Worm (Caenorhabditis elegans) whole organism, L1 larva: ENCODE results near the gene osm-7.
A peak's percentile ranks its signal among the peaks of the same experiment; 100 is the strongest.

Experiments
- C34B4.2 ChIP-seq: sonication (generic microtip); optimal IDR thresholded peaks from 2 replicates; lab custom pipeline; 2017; ENCODE audit warnings: mild to moderate bottlenecking, missing genetic modification characterization, missing compliant biosample characterization
- F16B12.6 ChIP-seq: fragments of 150-350 bp; optimal IDR thresholded peaks from 2 replicates; lab custom pipeline; 2014; ENCODE audit warnings: missing biosample characterization, missing genetic modification characterization
- aha-1 ChIP-seq: fragments of 150-350 bp; optimal IDR thresholded peaks from 2 replicates; lab custom pipeline; 2014; ENCODE audit warnings: missing biosample characterization, missing genetic modification characterization
- aly-2 ChIP-seq: fragments of 150-350 bp; optimal IDR thresholded peaks from 2 replicates; lab custom pipeline; 2014; ENCODE audit warnings: missing biosample characterization, missing genetic modification characterization
- blmp-1 ChIP-seq: fragments of 150-350 bp; optimal IDR thresholded peaks from 2 replicates; lab custom pipeline; 2014; ENCODE audit warnings: missing biosample characterization, missing genetic modification characterization
- ceh-82 ChIP-seq, 3 experiments: fragments of 150-350 bp in 1 of 3; sonication (generic microtip) in 2 of 3; optimal IDR thresholded peaks; 2 replicates each; lab custom pipeline; 2014 to 2017; ENCODE audit warnings: missing biosample characterization in 3 of 3, missing genetic modification characterization in 3 of 3
- ceh-90 ChIP-seq: sonication (generic microtip); optimal IDR thresholded peaks from 2 replicates; lab custom pipeline; 2016; ENCODE audit warnings: missing genetic modification characterization, missing compliant biosample characterization
- ces-1 ChIP-seq: fragments of 150-350 bp; optimal IDR thresholded peaks from 2 replicates; lab custom pipeline; 2014; ENCODE audit warnings: missing biosample characterization, missing genetic modification reagents, missing genetic modification characterization
- efl-1 ChIP-seq, 4 experiments: fragments of 150-350 bp; optimal IDR thresholded peaks in 3 of 4; peaks in 1 of 4; 1 replicate in 1 of 4; 2 replicates in 3 of 4; lab custom pipeline; 2014; ENCODE audit warnings: missing biosample characterization in 2 of 4, missing genetic modification characterization in 2 of 4, missing genetic modification reagents in 2 of 4
- elt-3 ChIP-seq, 6 experiments: fragments of 150-350 bp in 1 of 6; sonication (generic microtip); optimal IDR thresholded peaks; 2 replicates each; lab custom pipeline; 2017 to 2018; ENCODE audit warnings: missing biosample characterization in 6 of 6, missing genetic modification characterization in 6 of 6, inconsistent platforms in 1 of 6
- fkh-8 ChIP-seq: sonication (generic microtip); optimal IDR thresholded peaks from 2 replicates; lab custom pipeline; 2016; ENCODE audit warnings: mild to moderate bottlenecking, missing genetic modification characterization, missing compliant biosample characterization
- hlh-4 ChIP-seq: sonication (generic microtip); optimal IDR thresholded peaks from 2 replicates; lab custom pipeline; 2016; ENCODE audit warnings: mild to moderate bottlenecking, missing genetic modification characterization, missing compliant biosample characterization
- lin-14 ChIP-seq: fragments of 200-800 bp; sonication (Bioruptor generic); optimal IDR thresholded peaks from 2 replicates; lab custom pipeline; 2018; ENCODE audit warnings: mild to moderate bottlenecking, missing genetic modification characterization, moderate library complexity, missing compliant biosample characterization
- lin-15B ChIP-seq: fragments of 150-350 bp; sonication (generic microtip); optimal IDR thresholded peaks from 3 replicates; lab custom pipeline; 2014; ENCODE audit warnings: missing biosample characterization, missing genetic modification characterization
- lin-35 ChIP-seq, 2 experiments: fragments of 150-350 bp; optimal IDR thresholded peaks; 2 replicates each; lab custom pipeline; 2014; ENCODE audit warnings: missing biosample characterization in 2 of 2, missing genetic modification characterization in 2 of 2, missing genetic modification reagents in 2 of 2
- lin-39 ChIP-seq: fragments of 150-350 bp; optimal IDR thresholded peaks from 2 replicates; lab custom pipeline; 2014; ENCODE audit warnings: missing biosample characterization, missing genetic modification reagents, missing genetic modification characterization
- mab-9 ChIP-seq: fragments of 200-800 bp; sonication (Bioruptor generic); IDR thresholded peaks from 2 replicates; pipeline ENCODE4 v1.3.6; 2022; ENCODE audit warnings: missing genetic modification reagents, missing genetic modification characterization, missing compliant biosample characterization
- nhr-11 ChIP-seq: fragments of 150-350 bp; optimal IDR thresholded peaks from 2 replicates; lab custom pipeline; 2014; ENCODE audit warnings: missing biosample characterization, missing genetic modification characterization
- nhr-12 ChIP-seq: sonication (generic microtip); optimal IDR thresholded peaks from 2 replicates; lab custom pipeline; 2017; ENCODE audit warnings: missing biosample characterization, missing genetic modification characterization
- nhr-47 ChIP-seq: sonication (generic microtip); optimal IDR thresholded peaks from 2 replicates; lab custom pipeline; 2016; ENCODE audit warnings: mild to moderate bottlenecking, missing genetic modification characterization, moderate library complexity, missing compliant biosample characterization
- nhr-71 ChIP-seq: sonication (generic microtip); optimal IDR thresholded peaks from 2 replicates; lab custom pipeline; 2016; ENCODE audit warnings: mild to moderate bottlenecking, missing genetic modification characterization, moderate library complexity, missing compliant biosample characterization
- nhr-77 ChIP-seq: fragments of 150-350 bp; optimal IDR thresholded peaks from 2 replicates; lab custom pipeline; 2014; ENCODE audit warnings: missing biosample characterization, missing genetic modification characterization
- nhr-85 ChIP-seq: sonication (generic microtip); peaks from one replicate; lab custom pipeline; 2016; ENCODE audit warnings: missing genetic modification characterization, inconsistent platforms, missing compliant biosample characterization
- pag-3 ChIP-seq: sonication (generic microtip); optimal IDR thresholded peaks from 2 replicates; lab custom pipeline; 2017; ENCODE audit warnings: missing genetic modification characterization, mild to moderate bottlenecking, missing compliant biosample characterization, antibody characterized with exemption, borderline replicate concordance; ENCODE audit not compliant: insufficient read depth
- snpc-4 ChIP-seq: fragments of 150-350 bp; optimal IDR thresholded peaks from 2 replicates; lab custom pipeline; 2014; ENCODE audit warnings: missing biosample characterization, missing genetic modification characterization
- snu-23 ChIP-seq: sonication (generic microtip); optimal IDR thresholded peaks from 2 replicates; lab custom pipeline; 2016; ENCODE audit warnings: missing genetic modification characterization, missing compliant biosample characterization
- sptf-1 ChIP-seq: fragments of 150-350 bp; optimal IDR thresholded peaks from 2 replicates; lab custom pipeline; 2014; ENCODE audit warnings: missing biosample characterization, missing genetic modification characterization
- swsn-7 ChIP-seq: sonication (generic microtip); optimal IDR thresholded peaks from 2 replicates; lab custom pipeline; 2016; ENCODE audit warnings: missing genetic modification characterization, missing compliant biosample characterization
- tlp-1 ChIP-seq: fragments of 150-350 bp; optimal IDR thresholded peaks from 2 replicates; lab custom pipeline; 2014; ENCODE audit warnings: missing biosample characterization, missing genetic modification characterization
- unc-62 ChIP-seq: fragments of 150-350 bp; optimal IDR thresholded peaks from 2 replicates; lab custom pipeline; 2014; ENCODE audit warnings: missing biosample characterization, missing genetic modification reagents, missing genetic modification characterization
- zag-1 ChIP-seq: fragments of 150-350 bp; optimal IDR thresholded peaks from 2 replicates; lab custom pipeline; 2014; ENCODE audit warnings: missing biosample characterization, missing genetic modification characterization
- ztf-4 ChIP-seq: fragments of 150-350 bp; optimal IDR thresholded peaks from 2 replicates; lab custom pipeline; 2014; ENCODE audit warnings: missing biosample characterization, missing genetic modification characterization

osm-7 gene

DNA sequence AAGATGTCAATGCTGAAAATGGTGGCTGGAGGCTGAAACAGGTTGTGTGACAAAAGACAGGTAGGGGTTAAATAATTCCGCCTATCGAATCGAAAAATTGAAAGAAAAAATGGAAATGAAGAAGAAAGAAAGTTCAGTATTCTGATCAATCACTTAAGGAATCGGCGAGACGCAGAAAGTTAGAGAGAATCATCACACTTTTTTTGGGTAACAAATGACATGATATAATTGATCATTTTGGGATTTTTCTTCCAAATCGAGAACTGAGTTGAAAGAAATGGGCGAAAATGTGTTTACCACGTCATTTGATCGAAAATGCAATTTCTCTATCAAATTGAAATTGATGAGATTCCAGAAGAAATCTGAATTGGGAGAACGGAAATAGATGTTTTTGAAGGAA lies 19.9 kb upstream of the osm-7 start:
- TF ChIP-seq snu-23 (peak; percentile 5), blmp-1 (tag; lab: Kevin White, UChicago) (peak; percentile 80), lin-35 (GFP tag; optimal IDR thresholded peaks at IDR 0.05; lab: Kevin White, UChicago) (peak in 1 of 2 experiments; percentile 24), elt-3 (tag; optimal IDR thresholded peaks at IDR 0.05; lab: Kevin White, UChicago) (peak in 1 of 6 experiments; percentile 33), nhr-85 (tag; lab: Kevin White, UChicago) (peak; percentile 58), zag-1 (tag; lab: Kevin White, UChicago) (no peak)
- TF ChIP-seq, all 84 proteins: peak for 5

DNA sequence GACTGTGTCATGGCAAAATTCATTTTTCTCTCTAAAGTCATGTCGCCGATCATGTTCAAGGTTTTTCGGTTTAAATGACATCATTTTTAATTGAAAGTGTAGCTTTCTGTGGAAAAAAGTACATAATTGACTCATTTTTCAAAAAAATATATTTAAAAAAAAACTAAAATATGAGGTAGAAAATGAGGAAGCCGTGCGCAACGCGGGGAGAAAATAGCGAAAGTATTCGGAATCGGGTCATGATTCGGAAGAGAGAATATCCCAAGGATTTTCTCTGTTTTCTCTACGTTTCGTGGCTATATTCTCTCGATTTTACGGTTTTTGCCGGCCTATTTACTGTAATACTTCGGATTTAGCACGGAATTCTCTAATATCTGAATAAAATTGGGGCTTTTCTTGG lies 15.3 kb upstream of the osm-7 start:
- peak; percentile 71 for TF ChIP-seq nhr-85 (tag; lab: Kevin White, UChicago)
- no peak for TF ChIP-seq nhr-77 (tag; lab: Kevin White, UChicago)
- TF ChIP-seq swsn-7 = no peak
- TF ChIP-seq elt-3 (tag; optimal IDR thresholded peaks at IDR 0.05; lab: Kevin White, UChicago) = peak in 1 of 6 experiments; percentile 44
- TF ChIP-seq hlh-4 (tag; lab: Kevin White, UChicago) = no peak
- TF ChIP-seq unc-62 (GFP tag; lab: Kevin White, UChicago) = no peak
- TF ChIP-seq pag-3 = no peak
- TF ChIP-seq ceh-90 (tag; lab: Kevin White, UChicago) = no peak
- TF ChIP-seq mab-9 (GFP tag; lab: Robert Waterston, UW) = no peak
- peak; percentile 99 for TF ChIP-seq blmp-1 (tag; lab: Kevin White, UChicago)
- TF ChIP-seq C34B4.2 (tag; lab: Kevin White, UChicago) = no peak
- TF ChIP-seq nhr-47 (tag; lab: Kevin White, UChicago) = no peak
- TF ChIP-seq, all 84 proteins: peak for 3

ce11 chrIII:13561233-13561632 lies 14.7 kb upstream of the osm-7 start:
- no peak for TF ChIP-seq unc-62 (GFP tag; lab: Kevin White, UChicago)
- TF ChIP-seq lin-35 (GFP tag; optimal IDR thresholded peaks at IDR 0.05; lab: Kevin White, UChicago) = no peak
- TF ChIP-seq sptf-1 = no peak
- TF ChIP-seq zag-1 (tag; lab: Kevin White, UChicago) = no peak
- TF ChIP-seq tlp-1 = no peak
- no peak for TF ChIP-seq efl-1 (optimal IDR thresholded peaks at IDR 0.05; lab: Kevin White, UChicago)
- no peak for TF ChIP-seq efl-1 (GFP tag; optimal IDR thresholded peaks at IDR 0.05 in 1 of 2; lab: Kevin White, UChicago)
- no peak for TF ChIP-seq snu-23
- no peak for TF ChIP-seq swsn-7
- no peak for TF ChIP-seq F16B12.6
- TF ChIP-seq ztf-4 = no peak
- no peak for TF ChIP-seq fkh-8
- TF ChIP-seq ces-1 (GFP tag; lab: Kevin White, UChicago) = no peak
- no peak for TF ChIP-seq ceh-82 (tag; optimal IDR thresholded peaks at IDR 0.05; lab: Kevin White, UChicago)

- no peak for TF ChIP-seq fkh-8
- peak; percentile 65 for TF ChIP-seq ztf-4
- peak; percentile 17 for TF ChIP-seq nhr-71 (tag; lab: Kevin White, UChicago)
- TF ChIP-seq aha-1 (tag; lab: Kevin White, UChicago) = no peak
- TF ChIP-seq hlh-4 (tag; lab: Kevin White, UChicago) = no peak
- TF ChIP-seq aly-2 = peak; percentile 11
- peak in 1 of 2 experiments; percentile 20 for TF ChIP-seq efl-1 (optimal IDR thresholded peaks at IDR 0.05; lab: Kevin White, UChicago)
- no peak for TF ChIP-seq efl-1 (GFP tag; optimal IDR thresholded peaks at IDR 0.05 in 1 of 2; lab: Kevin White, UChicago)
- no peak for TF ChIP-seq lin-14 (GFP tag; lab: Kevin White, UChicago)
- TF ChIP-seq snu-23 = peak; percentile 2
- peak; percentile 19 for TF ChIP-seq swsn-7
Measured at ce11 chrIII:13563000-13563522, 12.9 kb upstream of the osm-7 start, which contains the start of gene T05D4.2. Gene T05D4.2, minus strand, starts transcription at chrIII:13563082.

ce11 chrIII:13563583-13563982 lies 12.4 kb upstream of the osm-7 start:
- no peak for TF ChIP-seq nhr-11 (tag; lab: Kevin White, UChicago)
- no peak for TF ChIP-seq snpc-4 (tag; lab: Kevin White, UChicago)
- TF ChIP-seq lin-39 = no peak
- TF ChIP-seq nhr-47 (tag; lab: Kevin White, UChicago) = no peak
- TF ChIP-seq nhr-12 = no peak
- TF ChIP-seq mab-9 (GFP tag; lab: Robert Waterston, UW) = no peak
- no peak for TF ChIP-seq lin-15B (tag; lab: Kevin White, UChicago)
